Fruit fly (Drosophila melanogaster) whole organism, pupa: ENCODE data around the gene Nepl8.

ENCODE experiments used
- CG14655 ChIP-seq: fragments of 200-800 bp; sonication (Bioruptor generic); optimal IDR thresholded peaks from 3 replicates; lab custom pipeline; 2017; ENCODE audit warnings: mild to moderate bottlenecking, missing biosample characterization, missing genetic modification reagents, missing genetic modification characterization
- CG32121 ChIP-seq: fragments of 200-800 bp; sonication (Bioruptor generic); IDR thresholded peaks from 2 replicates; pipeline ENCODE4 v1.3.6; 2022; ENCODE audit warnings: missing biosample characterization, missing genetic modification characterization
- D1 ChIP-seq: fragments of 200-800 bp; sonication (Bioruptor generic); optimal IDR thresholded peaks from 2 replicates; lab custom pipeline; 2018; ENCODE audit warnings: missing biosample characterization, mild to moderate bottlenecking, missing genetic modification characterization, moderate library complexity
- Ets98B ChIP-seq: fragments of 200-800 bp; sonication (Bioruptor generic); IDR thresholded peaks from 2 replicates; pipeline ENCODE4 v1.3.6; 2022; ENCODE audit warnings: missing biosample characterization, missing genetic modification characterization
- Pif1A ChIP-seq: fragments of 200-800 bp; sonication (Bioruptor generic); optimal IDR thresholded peaks from 3 replicates; lab custom pipeline; 2016; ENCODE audit warnings: missing biosample characterization, missing genetic modification characterization
- Snoo ChIP-seq: fragments of 200-800 bp; sonication (Bioruptor generic); optimal IDR thresholded peaks from 3 replicates; lab custom pipeline; 2017; ENCODE audit warnings: missing biosample characterization, mild to moderate bottlenecking, missing genetic modification characterization, inconsistent platforms
- fd96Ca ChIP-seq: fragments of 200-800 bp; sonication (Bioruptor generic); IDR thresholded peaks from 3 replicates; pipeline ENCODE4 v1.3.6; 2022; ENCODE audit warnings: missing biosample characterization, missing genetic modification characterization

DNA sequence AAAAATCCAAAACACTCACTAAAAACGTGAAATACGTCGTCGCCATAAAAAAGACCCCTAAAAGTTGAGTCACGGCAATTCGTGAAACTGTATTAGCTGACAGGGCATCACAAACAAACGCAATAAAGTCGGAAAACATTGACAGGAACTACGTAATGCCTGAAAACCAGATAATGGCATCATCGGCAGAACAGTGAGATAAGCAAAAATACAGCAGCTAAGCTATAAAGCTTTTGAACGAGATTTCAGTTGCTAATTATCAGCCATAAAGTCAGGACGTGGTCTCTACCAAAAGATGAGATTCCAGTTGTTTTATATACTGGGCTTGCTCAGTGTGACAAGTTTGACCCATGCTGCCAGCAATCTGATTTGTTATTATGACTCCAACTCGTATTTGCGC, 42.9 kb upstream of the Nepl8 start, which contains the start of gene Idgf1:
- no peak for TF ChIP-seq Snoo (tag; lab: Kevin White, UChicago)
- no peak for TF ChIP-seq fd96Ca (GFP tag; lab: Robert Waterston, UW)
- TF ChIP-seq D1 (tag; lab: Kevin White, UChicago) = no peak
- TF ChIP-seq Pif1A = no peak
- no peak for TF ChIP-seq CG14655 (GFP tag; lab: Kevin White, UChicago)
- no peak for TF ChIP-seq Ets98B (GFP tag; lab: Robert Waterston, UW)
- TF ChIP-seq CG32121 (GFP tag; lab: Robert Waterston, UW) = no peak
